Worm (Caenorhabditis elegans) whole organism, mixed stage, embryonic: Measurements from ENCODE around the gene Y39B6A.30.
A peak's percentile ranks its signal among the peaks of the same experiment; 100 is the strongest.

Experiments
- M03D4.4 ChIP-seq: sonication (generic microtip); optimal IDR thresholded peaks from 2 replicates; lab custom pipeline; 2017; ENCODE audit warnings: mild to moderate bottlenecking, missing genetic modification characterization, missing compliant biosample characterization
- blmp-1 ChIP-seq: fragments of 150-350 bp; optimal IDR thresholded peaks from 2 replicates; lab custom pipeline; 2014; ENCODE audit warnings: missing biosample characterization, missing genetic modification characterization
- ceh-39 ChIP-seq: fragments of 150-350 bp; optimal IDR thresholded peaks from 2 replicates; lab custom pipeline; 2014; ENCODE audit warnings: missing biosample characterization, missing genetic modification characterization
- ceh-43 ChIP-seq: fragments of 200-800 bp; sonication (Bioruptor generic); optimal IDR thresholded peaks from 2 replicates; lab custom pipeline; 2018; ENCODE audit warnings: mild to moderate bottlenecking, missing genetic modification characterization, moderate library complexity, missing compliant biosample characterization
- ceh-83 ChIP-seq: fragments of 200-800 bp; sonication (Bioruptor generic); optimal IDR thresholded peaks from 2 replicates; lab custom pipeline; 2018; ENCODE audit warnings: mild to moderate bottlenecking, missing genetic modification characterization, missing compliant biosample characterization
- ces-1 ChIP-seq: fragments of 150-350 bp; optimal IDR thresholded peaks from 2 replicates; lab custom pipeline; 2014; ENCODE audit warnings: missing biosample characterization, missing genetic modification reagents, missing genetic modification characterization
- cnd-1 ChIP-seq: fragments of 200-800 bp; sonication (Bioruptor generic); optimal IDR thresholded peaks from 2 replicates; lab custom pipeline; 2018; ENCODE audit warnings: mild to moderate bottlenecking, missing genetic modification characterization, missing compliant biosample characterization
- drap-1 ChIP-seq: fragments of 200-800 bp; sonication (Bioruptor generic); optimal IDR thresholded peaks from 3 replicates; lab custom pipeline; 2018; ENCODE audit warnings: mild to moderate bottlenecking, missing genetic modification characterization, missing compliant biosample characterization
- elt-1 ChIP-seq: sonication (generic microtip); optimal IDR thresholded peaks from 2 replicates; lab custom pipeline; 2017; ENCODE audit warnings: missing genetic modification characterization, mild to moderate bottlenecking, missing compliant biosample characterization, antibody characterized with exemption, moderate library complexity, borderline replicate concordance; ENCODE audit not compliant: insufficient read depth
- elt-3 ChIP-seq: fragments of 150-350 bp; optimal IDR thresholded peaks from 2 replicates; lab custom pipeline; 2014; ENCODE audit warnings: missing biosample characterization, missing genetic modification characterization
- hlh-1 ChIP-seq: fragments of 150-350 bp; optimal IDR thresholded peaks from 2 replicates; lab custom pipeline; 2014; ENCODE audit warnings: missing biosample characterization, missing genetic modification reagents, missing genetic modification characterization
- lin-13 ChIP-seq: fragments of 150-350 bp; optimal IDR thresholded peaks from 2 replicates; lab custom pipeline; 2014; ENCODE audit warnings: missing biosample characterization, missing genetic modification characterization
- lin-32 ChIP-seq: fragments of 200-800 bp; sonication (Bioruptor generic); optimal IDR thresholded peaks from 2 replicates; lab custom pipeline; 2018; ENCODE audit warnings: mild to moderate bottlenecking, missing genetic modification characterization, missing compliant biosample characterization
- lsy-2 ChIP-seq: fragments of 150-350 bp; optimal IDR thresholded peaks from 2 replicates; lab custom pipeline; 2014; ENCODE audit warnings: missing biosample characterization, missing genetic modification characterization
- mab-5 ChIP-seq: fragments of 150-350 bp; optimal IDR thresholded peaks from 2 replicates; lab custom pipeline; 2014; ENCODE audit warnings: missing biosample characterization, missing genetic modification characterization
- nhr-237 ChIP-seq: fragments of 150-350 bp; optimal IDR thresholded peaks from 2 replicates; lab custom pipeline; 2014; ENCODE audit warnings: missing biosample characterization, missing genetic modification characterization
- nhr-28 ChIP-seq: fragments of 150-350 bp; optimal IDR thresholded peaks from 2 replicates; lab custom pipeline; 2014; ENCODE audit warnings: missing biosample characterization, missing genetic modification characterization
- nhr-76 ChIP-seq: sonication (generic microtip); optimal IDR thresholded peaks from 2 replicates; lab custom pipeline; 2017; ENCODE audit warnings: missing biosample characterization, missing genetic modification characterization
- sem-2 ChIP-seq: fragments of 200-800 bp; sonication (Bioruptor generic); optimal IDR thresholded peaks from 2 replicates; lab custom pipeline; 2018; ENCODE audit warnings: mild to moderate bottlenecking, missing genetic modification characterization, missing compliant biosample characterization
- snpc-4 ChIP-seq: fragments of 150-350 bp; optimal IDR thresholded peaks from 2 replicates; lab custom pipeline; 2014; ENCODE audit warnings: missing biosample characterization, missing genetic modification characterization
- sptf-1 ChIP-seq: sonication (generic microtip); optimal IDR thresholded peaks from 2 replicates; lab custom pipeline; 2017; ENCODE audit warnings: mild to moderate bottlenecking, missing genetic modification characterization, moderate library complexity, missing compliant biosample characterization
- tbx-8 ChIP-seq: fragments of 200-800 bp; sonication (Bioruptor generic); optimal IDR thresholded peaks from 2 replicates; lab custom pipeline; 2018; ENCODE audit warnings: mild to moderate bottlenecking, missing genetic modification characterization, moderate library complexity, missing compliant biosample characterization
- unc-120 ChIP-seq: sonication (generic microtip); optimal IDR thresholded peaks from 2 replicates; lab custom pipeline; 2017; ENCODE audit warnings: missing genetic modification characterization, missing compliant biosample characterization; ENCODE audit not compliant: poor library complexity, severe bottlenecking
- unc-39 ChIP-seq: fragments of 150-350 bp; optimal IDR thresholded peaks from 2 replicates; lab custom pipeline; 2014; ENCODE audit warnings: missing biosample characterization, missing genetic modification characterization
- unc-62 ChIP-seq: fragments of 150-350 bp; optimal IDR thresholded peaks from 2 replicates; lab custom pipeline; 2014; ENCODE audit warnings: missing biosample characterization, missing genetic modification reagents, missing genetic modification characterization
- zip-8 ChIP-seq: fragments of 150-350 bp; optimal IDR thresholded peaks from 2 replicates; lab custom pipeline; 2014; ENCODE audit warnings: missing biosample characterization, missing genetic modification characterization
- ztf-11 ChIP-seq: fragments of 150-350 bp; optimal IDR thresholded peaks from 2 replicates; lab custom pipeline; 2014; ENCODE audit warnings: missing biosample characterization, missing genetic modification characterization

The Y39B6A.30 gene

ce11 chrV:19057602-19058001 is 43.2 kb downstream of the Y39B6A.30 start:
- TF ChIP-seq blmp-1 (tag; lab: Kevin White, UChicago) (no peak), nhr-237 (no peak), ces-1 (GFP tag; lab: Kevin White, UChicago) (no peak), sptf-1 (no peak), snpc-4 (tag; lab: Kevin White, UChicago) (no peak), drap-1 (no peak), lsy-2 (tag; lab: Kevin White, UChicago) (no peak), hlh-1 (no peak), ceh-43 (GFP tag; lab: Kevin White, UChicago) (no peak), ztf-11 (tag; lab: Kevin White, UChicago) (no peak), M03D4.4 (tag; lab: Kevin White, UChicago) (no peak), sem-2 (GFP tag; lab: Kevin White, UChicago) (no peak), mab-5 (tag; lab: Kevin White, UChicago) (no peak), ceh-83 (no peak), ceh-39 (tag; lab: Kevin White, UChicago) (no peak), lin-13 (tag; lab: Kevin White, UChicago) (no peak), zip-8 (no peak), elt-1 (tag; lab: Kevin White, UChicago) (no peak)

ce11 chrV:19058086-19058485 is 43.7 kb downstream of the Y39B6A.30 start:
- TF ChIP-seq ces-1 (GFP tag; lab: Kevin White, UChicago) (peak; percentile 40), unc-39 (tag; lab: Kevin White, UChicago) (no peak)

ce11 chrV:19059873-19060272 is 45.5 kb downstream of the Y39B6A.30 start, which contains the start of gene twk-46:
Gene twk-46, plus strand, starts transcription at chrV:19060173.
- TF ChIP-seq ces-1 (GFP tag; lab: Kevin White, UChicago): no peak
- no peak for TF ChIP-seq unc-120 (tag; lab: Kevin White, UChicago)
- TF ChIP-seq unc-62: no peak
- TF ChIP-seq zip-8: no peak
- no peak for TF ChIP-seq nhr-76 (tag; lab: Kevin White, UChicago)

ce11 chrV:19063326-19063725 is 49.0 kb downstream of the Y39B6A.30 start:
- no peak for TF ChIP-seq unc-39 (tag; lab: Kevin White, UChicago)
- no peak for TF ChIP-seq sptf-1
- TF ChIP-seq blmp-1 (tag; lab: Kevin White, UChicago): no peak
- TF ChIP-seq unc-62: no peak
- no peak for TF ChIP-seq zip-8
- TF ChIP-seq elt-1 (tag; lab: Kevin White, UChicago): no peak
- no peak for TF ChIP-seq ceh-83
- TF ChIP-seq elt-3 (tag; lab: Kevin White, UChicago): no peak
- TF ChIP-seq lin-13 (tag; lab: Kevin White, UChicago): no peak
- TF ChIP-seq M03D4.4 (tag; lab: Kevin White, UChicago): no peak
- TF ChIP-seq ceh-39 (tag; lab: Kevin White, UChicago): no peak
- TF ChIP-seq lin-32 (GFP tag; lab: Kevin White, UChicago): no peak
- no peak for TF ChIP-seq ztf-11 (tag; lab: Kevin White, UChicago)
- no peak for TF ChIP-seq nhr-28 (tag; lab: Kevin White, UChicago)
- TF ChIP-seq drap-1: no peak
- no peak for TF ChIP-seq cnd-1 (tag; lab: Kevin White, UChicago)

ce11 chrV:19068888-19069287 is 54.5 kb downstream of the Y39B6A.30 start:
- TF ChIP-seq tbx-8 (GFP tag; lab: Kevin White, UChicago) (no peak), elt-3 (tag; lab: Kevin White, UChicago) (no peak), sptf-1 (no peak), unc-62 (no peak)
